Worm (Caenorhabditis elegans): ENCODE results near the gene dyla-1.
A peak's percentile ranks its signal among the peaks of the same experiment; 100 is the strongest.
"Not testable (repeated sequence)": the region's sequence is repeated elsewhere in the genome, so short reads cannot be mapped to it uniquely, and the experiment has no call there.

Gene dyla-1

ce11 chrX:16821533-16821932 lies 19.3 kb upstream of the dyla-1 start:
- TF ChIP-seq madf-6 (GFP tag; IDR thresholded peaks at IDR 0.05), result no peak

ce11 chrX:16825358-16825757 lies 15.5 kb upstream of the dyla-1 start, which contains the start of gene sto-5:
Gene sto-5 (minus strand): TSS chrX:16825458.
- TF ChIP-seq snpc-1.3 (tag; optimal IDR thresholded peaks at IDR 0.05; ENCODE audit: insufficient read depth) (no peak), egrh-3 (GFP tag; IDR thresholded peaks at IDR 0.05) (no peak), attf-5 (GFP tag; optimal IDR thresholded peaks at IDR 0.05) (no peak), ztf-26 (tag; optimal IDR thresholded peaks at IDR 0.05) (no peak), ceh-100 (GFP tag; IDR thresholded peaks at IDR 0.05) (no peak), dox-1 (GFP tag; IDR thresholded peaks at IDR 0.05) (no peak), lag-1 (GFP tag; IDR thresholded peaks at IDR 0.05) (no peak), lin-40 (tag; optimal IDR thresholded peaks at IDR 0.05) (no peak)

- TF ChIP-seq lsl-1 (GFP tag; optimal IDR thresholded peaks at IDR 0.05), result no peak
- no peak for TF ChIP-seq lin-54 (GFP tag; optimal IDR thresholded peaks at IDR 0.05)
- TF ChIP-seq ztf-25 (GFP tag; IDR thresholded peaks at IDR 0.05), result no peak
- TF ChIP-seq him-1 (tag; optimal IDR thresholded peaks at IDR 0.05), result no peak
- no peak for TF ChIP-seq pbrm-1 (GFP tag; IDR thresholded peaks at IDR 0.05)
- no peak for TF ChIP-seq hlh-12 (tag; optimal IDR thresholded peaks at IDR 0.05)
- TF ChIP-seq ekl-4 (GFP tag; IDR thresholded peaks at IDR 0.05), result no peak
- no peak for TF ChIP-seq sea-2 (GFP tag; IDR thresholded peaks at IDR 0.05)
These were observed 14.3 kb upstream of the dyla-1 start for ce11 chrX:16826500-16826899.

ce11 chrX:16834691-16835090 lies 6.1 kb upstream of the dyla-1 start, which contains the start of gene F41G4.13:
Gene F41G4.13 (minus strand): TSS chrX:16834791.
- not testable (repeated sequence) for TF ChIP-seq zim-3 (tag; optimal IDR thresholded peaks at IDR 0.05); ztf-26 (tag; optimal IDR thresholded peaks at IDR 0.05); ceh-40 (GFP tag; IDR thresholded peaks at IDR 0.05)

ce11 chrX:16836304-16836703 lies 4.5 kb upstream of the dyla-1 start, which contains the start of gene F41G4.7:
Gene F41G4.7 (minus strand): TSS chrX:16836404.
- TF ChIP-seq madf-6 (GFP tag; IDR thresholded peaks at IDR 0.05), result no peak
- no peak for TF ChIP-seq unc-62 (GFP tag; optimal IDR thresholded peaks at IDR 0.05)
- no peak for TF ChIP-seq F37B4.10 (GFP tag; IDR thresholded peaks at IDR 0.05)
- TF ChIP-seq repo-1 (tag; optimal IDR thresholded peaks at IDR 0.05), result no peak
- TF ChIP-seq dpl-1 (GFP tag; optimal IDR thresholded peaks at IDR 0.05), result no peak
- TF ChIP-seq ztf-3 (GFP tag; optimal IDR thresholded peaks at IDR 0.05), result no peak
- TF ChIP-seq madf-3 (GFP tag; IDR thresholded peaks at IDR 0.05), result no peak
- TF ChIP-seq ceh-40 (GFP tag; IDR thresholded peaks at IDR 0.05), result no peak
- TF ChIP-seq hrde-1 (tag; optimal IDR thresholded peaks at IDR 0.05; ENCODE audit: borderline replicate concordance), result no peak
- TF ChIP-seq attf-6 (GFP tag; IDR thresholded peaks at IDR 0.05), result no peak
- TF ChIP-seq lsy-27 (tag; optimal IDR thresholded peaks at IDR 0.05; ENCODE audit: borderline replicate concordance, insufficient read depth), result no peak
- TF ChIP-seq pha-4 (tag; optimal IDR thresholded peaks at IDR 0.05), result no peak

ce11 chrX:16842935-16843334 lies 2.1 kb downstream of the dyla-1 start:
- no peak for TF ChIP-seq ztf-3 (GFP tag; optimal IDR thresholded peaks at IDR 0.05)
- no peak for TF ChIP-seq C17E4.6 (GFP tag; IDR thresholded peaks at IDR 0.05)
- TF ChIP-seq aptf-2 (GFP tag; conservative IDR thresholded peaks at IDR 0.05), result 0 out of 2 replicates have a peak, but pooled peaks have one; percentile 16
- TF ChIP-seq lsl-1 (GFP tag; optimal IDR thresholded peaks at IDR 0.05), result no peak
- TF ChIP-seq rcor-1 (GFP tag; IDR thresholded peaks at IDR 0.05), result no peak
- TF ChIP-seq mel-28 (tag; optimal IDR thresholded peaks at IDR 0.05; ENCODE audit: borderline replicate concordance), result no peak
- no peak for TF ChIP-seq B0035.1 (tag; optimal IDR thresholded peaks at IDR 0.05)
- no peak for TF ChIP-seq tbx-9 (tag; optimal IDR thresholded peaks at IDR 0.05; ENCODE audit: borderline replicate concordance)
- peak; percentile 84 for TF ChIP-seq zfh-2 (GFP tag; conservative IDR thresholded peaks at IDR 0.05)
- no peak for TF ChIP-seq snpc-3.4 (tag; optimal IDR thresholded peaks at IDR 0.05)
- no peak for TF ChIP-seq attf-6 (GFP tag; IDR thresholded peaks at IDR 0.05)
- no peak for TF ChIP-seq nhr-120 (GFP tag; IDR thresholded peaks at IDR 0.05)
- TF ChIP-seq snpc-4 (GFP tag; optimal IDR thresholded peaks at IDR 0.05), result no peak
- peak in 1 of 4 experiments; percentile 46 for TF ChIP-seq snpc-4 (tag; optimal IDR thresholded peaks at IDR 0.05)
- TF ChIP-seq unc-62 (GFP tag; optimal IDR thresholded peaks at IDR 0.05), result no peak
- no peak for TF ChIP-seq xnd-1 (tag; optimal IDR thresholded peaks at IDR 0.05)
